Worm (Caenorhabditis elegans) whole organism, L1 larva: ENCODE results near the gene str-4.

Source experiments
- F16B12.6 ChIP-seq: fragments of 150-350 bp; optimal IDR thresholded peaks from 2 replicates; lab custom pipeline; 2014; ENCODE audit warnings: missing biosample characterization, missing genetic modification characterization
- alr-1 ChIP-seq: fragments of 200-800 bp; sonication (Bioruptor generic); optimal IDR thresholded peaks from 2 replicates; lab custom pipeline; 2018; ENCODE audit warnings: borderline replicate concordance, mild to moderate bottlenecking, missing genetic modification characterization, missing compliant biosample characterization
- blmp-1 ChIP-seq: fragments of 150-350 bp; optimal IDR thresholded peaks from 2 replicates; lab custom pipeline; 2014; ENCODE audit warnings: missing biosample characterization, missing genetic modification characterization
- ceh-8 ChIP-seq: fragments of 200-800 bp; sonication (Bioruptor generic); optimal IDR thresholded peaks from 2 replicates; lab custom pipeline; 2018; ENCODE audit warnings: mild to moderate bottlenecking, missing genetic modification characterization, moderate library complexity, missing compliant biosample characterization
- efl-1 ChIP-seq, 4 experiments: fragments of 150-350 bp; optimal IDR thresholded peaks in 3 of 4; peaks in 1 of 4; 1 replicate in 1 of 4; 2 replicates in 3 of 4; lab custom pipeline; 2014; ENCODE audit warnings: missing biosample characterization in 2 of 4, missing genetic modification characterization in 2 of 4, missing genetic modification reagents in 2 of 4
- efl-3 ChIP-seq: fragments of 200-800 bp; sonication (Bioruptor generic); optimal IDR thresholded peaks from 2 replicates; lab custom pipeline; 2018; ENCODE audit warnings: mild to moderate bottlenecking, missing genetic modification characterization, missing compliant biosample characterization
- egl-27 ChIP-seq, 2 experiments: fragments of 150-350 bp in 1 of 2; sonication (generic microtip); optimal IDR thresholded peaks; 3 replicates each; lab custom pipeline; 2017 to 2018; ENCODE audit warnings: missing biosample characterization in 2 of 2, missing genetic modification characterization in 2 of 2, missing genetic modification reagents in 2 of 2
- elt-2 ChIP-seq: sonication (generic microtip); optimal IDR thresholded peaks from 2 replicates; lab custom pipeline; 2016; ENCODE audit warnings: missing genetic modification characterization, mild to moderate bottlenecking, inconsistent platforms, missing compliant biosample characterization, missing genetic modification reagents
- elt-3 ChIP-seq, 6 experiments: fragments of 150-350 bp in 1 of 6; sonication (generic microtip); optimal IDR thresholded peaks; 2 replicates each; lab custom pipeline; 2017 to 2018; ENCODE audit warnings: missing biosample characterization in 6 of 6, missing genetic modification characterization in 6 of 6, inconsistent platforms in 1 of 6
- fkh-8 ChIP-seq: sonication (generic microtip); optimal IDR thresholded peaks from 2 replicates; lab custom pipeline; 2016; ENCODE audit warnings: mild to moderate bottlenecking, missing genetic modification characterization, missing compliant biosample characterization
- fos-1 ChIP-seq: fragments of 150-350 bp; optimal IDR thresholded peaks from 2 replicates; lab custom pipeline; 2014; ENCODE audit warnings: missing biosample characterization, missing genetic modification characterization
- grh-1 ChIP-seq: fragments of 200-800 bp; sonication (Bioruptor generic); IDR thresholded peaks from 2 replicates; pipeline ENCODE4 v1.3.6; 2022; ENCODE audit warnings: missing genetic modification reagents, missing genetic modification characterization, missing compliant biosample characterization
- hlh-17 ChIP-seq: fragments of 200-800 bp; sonication (Bioruptor generic); optimal IDR thresholded peaks from 2 replicates; lab custom pipeline; 2018; ENCODE audit warnings: missing genetic modification characterization, mild to moderate bottlenecking, missing compliant biosample characterization, moderate library complexity, borderline replicate concordance
- hlh-4 ChIP-seq: sonication (generic microtip); optimal IDR thresholded peaks from 2 replicates; lab custom pipeline; 2016; ENCODE audit warnings: mild to moderate bottlenecking, missing genetic modification characterization, missing compliant biosample characterization
- isw-1 ChIP-seq: fragments of 200-800 bp; sonication (Bioruptor generic); IDR thresholded peaks from 2 replicates; pipeline ENCODE4 v1.3.6; 2022; ENCODE audit warnings: missing genetic modification characterization, missing compliant biosample characterization
- lin-14 ChIP-seq: fragments of 200-800 bp; sonication (Bioruptor generic); optimal IDR thresholded peaks from 2 replicates; lab custom pipeline; 2018; ENCODE audit warnings: mild to moderate bottlenecking, missing genetic modification characterization, moderate library complexity, missing compliant biosample characterization
- lin-35 ChIP-seq, 2 experiments: fragments of 150-350 bp; optimal IDR thresholded peaks; 2 replicates each; lab custom pipeline; 2014; ENCODE audit warnings: missing biosample characterization in 2 of 2, missing genetic modification characterization in 2 of 2, missing genetic modification reagents in 2 of 2
- lin-39 ChIP-seq: fragments of 150-350 bp; optimal IDR thresholded peaks from 2 replicates; lab custom pipeline; 2014; ENCODE audit warnings: missing biosample characterization, missing genetic modification reagents, missing genetic modification characterization
- lsy-2 ChIP-seq, 2 experiments: fragments of 150-350 bp; optimal IDR thresholded peaks; 2 replicates each; lab custom pipeline; 2014; ENCODE audit warnings: missing biosample characterization in 2 of 2, missing genetic modification characterization in 2 of 2
- nhr-12 ChIP-seq: sonication (generic microtip); optimal IDR thresholded peaks from 2 replicates; lab custom pipeline; 2017; ENCODE audit warnings: missing biosample characterization, missing genetic modification characterization
- nhr-19 ChIP-seq: fragments of 200-800 bp; sonication (Bioruptor generic); conservative IDR thresholded peaks from 2 replicates; pipeline ENCODE4 v1.3.6; 2022; ENCODE audit warnings: missing genetic modification characterization, missing compliant biosample characterization
- nhr-20 ChIP-seq: sonication (generic microtip); optimal IDR thresholded peaks from 2 replicates; lab custom pipeline; 2016; ENCODE audit warnings: mild to moderate bottlenecking, missing genetic modification characterization, missing compliant biosample characterization
- nhr-237 ChIP-seq: fragments of 150-350 bp; optimal IDR thresholded peaks from 2 replicates; lab custom pipeline; 2014; ENCODE audit warnings: missing biosample characterization, missing genetic modification characterization
- nhr-28 ChIP-seq: fragments of 150-350 bp; optimal IDR thresholded peaks from 2 replicates; lab custom pipeline; 2014; ENCODE audit warnings: missing biosample characterization, missing genetic modification characterization
- nhr-47 ChIP-seq: sonication (generic microtip); optimal IDR thresholded peaks from 2 replicates; lab custom pipeline; 2016; ENCODE audit warnings: mild to moderate bottlenecking, missing genetic modification characterization, moderate library complexity, missing compliant biosample characterization
- nhr-71 ChIP-seq: sonication (generic microtip); optimal IDR thresholded peaks from 2 replicates; lab custom pipeline; 2016; ENCODE audit warnings: mild to moderate bottlenecking, missing genetic modification characterization, moderate library complexity, missing compliant biosample characterization
- nhr-76 ChIP-seq: sonication (generic microtip); optimal IDR thresholded peaks from 2 replicates; lab custom pipeline; 2017; ENCODE audit warnings: missing biosample characterization, missing genetic modification characterization
- nhr-77 ChIP-seq: fragments of 150-350 bp; optimal IDR thresholded peaks from 2 replicates; lab custom pipeline; 2014; ENCODE audit warnings: missing biosample characterization, missing genetic modification characterization
- nhr-85 ChIP-seq: sonication (generic microtip); peaks from one replicate; lab custom pipeline; 2016; ENCODE audit warnings: missing genetic modification characterization, inconsistent platforms, missing compliant biosample characterization
- pag-3 ChIP-seq: sonication (generic microtip); optimal IDR thresholded peaks from 2 replicates; lab custom pipeline; 2017; ENCODE audit warnings: missing genetic modification characterization, mild to moderate bottlenecking, missing compliant biosample characterization, antibody characterized with exemption, borderline replicate concordance; ENCODE audit not compliant: insufficient read depth
- skn-1 ChIP-seq: fragments of 150-350 bp; optimal IDR thresholded peaks from 2 replicates; lab custom pipeline; 2014; ENCODE audit warnings: missing biosample characterization, missing genetic modification characterization
- snu-23 ChIP-seq: sonication (generic microtip); optimal IDR thresholded peaks from 2 replicates; lab custom pipeline; 2016; ENCODE audit warnings: missing genetic modification characterization, missing compliant biosample characterization
- sox-4 ChIP-seq: sonication (generic microtip); optimal IDR thresholded peaks from 2 replicates; lab custom pipeline; 2016; ENCODE audit warnings: missing genetic modification characterization, missing compliant biosample characterization
- sup-37 ChIP-seq: fragments of 200-800 bp; sonication (Bioruptor generic); optimal IDR thresholded peaks from 2 replicates; lab custom pipeline; 2018; ENCODE audit warnings: mild to moderate bottlenecking, missing genetic modification characterization, missing compliant biosample characterization
- tbx-2 ChIP-seq: sonication (generic microtip); optimal IDR thresholded peaks from 2 replicates; lab custom pipeline; 2016; ENCODE audit warnings: missing genetic modification characterization, missing compliant biosample characterization
- tlp-1 ChIP-seq: fragments of 150-350 bp; optimal IDR thresholded peaks from 2 replicates; lab custom pipeline; 2014; ENCODE audit warnings: missing biosample characterization, missing genetic modification characterization
- unc-130 ChIP-seq: fragments of 150-350 bp; optimal IDR thresholded peaks from 2 replicates; lab custom pipeline; 2017; ENCODE audit warnings: missing biosample characterization, missing genetic modification characterization, inconsistent platforms
- unc-86 ChIP-seq: sonication (generic microtip); optimal IDR thresholded peaks from 2 replicates; lab custom pipeline; 2016; ENCODE audit warnings: missing genetic modification characterization, missing compliant biosample characterization
- zip-4 ChIP-seq: fragments of 200-800 bp; sonication (Bioruptor generic); optimal IDR thresholded peaks from 2 replicates; lab custom pipeline; 2018; ENCODE audit warnings: mild to moderate bottlenecking, missing genetic modification characterization, moderate library complexity, missing compliant biosample characterization

str-4 gene

DNA sequence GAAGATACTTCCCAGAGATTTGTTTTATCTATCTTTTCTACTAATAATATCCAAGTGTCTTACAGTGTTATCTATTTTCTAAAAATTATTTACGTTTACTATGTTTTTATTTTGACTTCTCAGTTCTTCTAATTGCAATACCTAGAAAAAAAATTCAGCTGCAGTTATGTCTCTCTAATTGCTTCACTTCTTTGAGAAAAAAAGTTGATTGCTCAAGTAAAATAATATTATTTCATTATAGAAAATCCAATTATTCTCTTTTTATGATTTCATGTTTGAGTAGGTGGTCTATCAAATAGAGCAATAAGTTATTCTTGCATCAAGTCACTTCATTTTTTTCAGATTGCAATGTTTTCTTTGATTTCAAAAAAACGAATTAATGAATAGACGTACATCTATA, 27.0 kb upstream of the str-4 start:
- TF ChIP-seq nhr-71 (tag; lab: Kevin White, UChicago) (peak; percentile 40), fkh-8 (tag; lab: Kevin White, UChicago) (peak; percentile 46), sup-37 (GFP tag; lab: Kevin White, UChicago) (no peak), lsy-2 (tag; optimal IDR thresholded peaks at IDR 0.05; lab: Kevin White, UChicago) (peak; percentile 1 to 9), isw-1 (GFP tag; lab: Robert Waterston, UW) (no peak), sox-4 (no peak), hlh-4 (peak; percentile 65), nhr-47 (tag; lab: Kevin White, UChicago) (peak; percentile 58), lin-39 (tag; lab: Kevin White, UChicago) (peak; percentile 2), nhr-237 (tag; lab: Kevin White, UChicago) (peak; percentile 13)

DNA sequence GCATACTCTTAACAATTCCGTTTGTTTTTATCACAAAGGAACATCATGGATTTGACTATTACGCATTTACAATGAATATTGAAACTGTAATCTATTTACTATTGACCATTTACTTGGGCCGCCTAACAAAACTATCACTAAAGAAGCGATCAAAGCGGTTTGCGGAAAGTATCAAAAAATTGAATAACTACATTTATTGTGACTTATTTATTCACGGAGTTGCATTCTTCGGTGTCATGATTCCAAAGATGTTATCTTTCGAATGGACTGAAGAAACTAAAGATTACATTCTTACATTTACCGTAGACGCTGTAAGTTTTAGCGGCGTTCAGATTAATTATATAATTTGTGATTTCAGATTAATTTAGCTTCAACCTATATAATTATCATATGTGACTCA, 24.7 kb upstream of the str-4 start:
- TF ChIP-seq tlp-1 (tag; lab: Kevin White, UChicago), result no peak
- TF ChIP-seq nhr-77 (tag; lab: Kevin White, UChicago), result no peak
- no peak for TF ChIP-seq hlh-17 (GFP tag; lab: Kevin White, UChicago)

DNA sequence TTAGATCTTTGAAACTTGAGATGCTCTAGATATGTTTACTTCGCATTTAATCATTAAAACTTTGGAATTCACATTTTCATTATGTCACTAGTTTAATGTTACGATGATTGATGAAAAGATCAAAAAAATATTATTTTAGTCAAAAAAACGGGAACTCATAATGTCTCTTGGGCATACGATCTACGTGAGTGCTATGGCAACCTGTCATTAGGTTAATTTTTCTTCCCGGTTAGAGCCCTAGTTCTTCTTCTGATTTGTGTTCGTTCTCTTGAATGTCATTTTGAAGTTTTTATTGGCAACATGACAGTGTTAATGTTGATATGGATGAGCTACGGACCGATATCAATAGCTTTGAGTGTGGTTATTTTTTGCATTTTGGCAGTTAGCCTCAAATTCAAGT, 23.9 kb upstream of the str-4 start, which contains the start of gene srg-46:
Gene srg-46 (plus strand): TSS at position 301 of the 400 bp plus-strand sequence.
- TF ChIP-seq ceh-8 (GFP tag; lab: Kevin White, UChicago) (peak; percentile 21), egl-27 (tag; optimal IDR thresholded peaks at IDR 0.05; lab: Kevin White, UChicago) (no peak), elt-2 (no peak)

DNA sequence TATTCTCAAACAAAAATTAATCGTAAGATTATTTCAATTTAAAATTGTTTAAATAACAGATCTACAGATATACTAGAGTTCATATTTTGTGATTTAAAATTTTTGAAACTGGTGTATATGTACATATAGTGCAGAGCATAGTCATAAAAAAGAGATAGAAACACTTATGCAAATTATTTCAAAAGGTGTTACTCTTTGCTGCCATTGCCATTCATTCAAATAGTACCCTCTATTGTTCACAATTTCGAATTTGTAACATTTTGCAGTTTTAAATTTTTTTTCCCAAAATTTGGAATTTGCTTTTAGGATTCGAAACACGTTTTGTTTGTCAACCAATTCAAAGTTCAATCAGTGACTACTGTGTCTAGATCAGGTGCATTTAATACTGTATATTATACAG, 20.7 kb upstream of the str-4 start, which contains the start of gene F32H5.4:
Gene F32H5.4 (plus strand): TSS at position 301 of the 400 bp plus-strand sequence.
- no peak for TF ChIP-seq efl-1 (optimal IDR thresholded peaks at IDR 0.05; lab: Kevin White, UChicago)
- TF ChIP-seq efl-1 (GFP tag; optimal IDR thresholded peaks at IDR 0.05 in 1 of 2; lab: Kevin White, UChicago), result peak in 1 of 2 experiments; percentile 90
- TF ChIP-seq nhr-85 (tag; lab: Kevin White, UChicago), result no peak
- TF ChIP-seq, all 84 proteins: peak for 1

DNA sequence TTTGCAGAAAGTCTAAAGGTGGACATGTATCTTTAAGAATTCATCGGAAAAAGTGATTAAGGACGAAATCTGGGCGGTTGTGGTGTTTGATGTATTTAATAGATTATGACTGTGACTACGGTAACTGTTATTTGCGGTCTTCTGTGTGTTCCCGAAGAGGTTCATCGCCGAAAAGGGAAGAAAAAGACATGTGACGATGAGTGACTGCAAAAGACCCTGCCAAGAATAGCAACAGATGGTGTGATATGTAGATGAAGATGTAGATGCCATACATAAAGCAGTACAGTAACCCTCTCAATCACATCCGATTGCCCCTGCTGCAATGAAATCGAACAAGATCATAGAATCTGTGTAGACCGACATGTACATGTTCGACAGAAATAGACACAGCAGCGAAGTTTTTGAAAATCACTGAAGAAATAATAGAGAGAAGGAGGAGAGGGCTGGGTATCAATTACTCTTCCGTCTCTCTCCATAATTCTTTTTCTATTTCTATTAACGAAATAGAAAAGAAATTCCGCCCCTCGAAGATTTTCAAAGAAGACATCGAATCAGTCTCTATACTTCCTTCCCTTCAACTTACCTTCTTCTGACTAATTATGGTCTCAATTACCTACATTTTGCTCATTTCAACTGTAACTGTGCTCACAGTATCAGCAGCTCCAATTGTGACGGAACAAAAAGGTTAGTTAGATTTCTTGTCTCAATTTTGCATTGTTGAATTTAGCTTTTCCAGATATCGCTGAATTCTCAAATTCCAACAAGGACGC, 19.5 kb upstream of the str-4 start, which contains the start of gene F32H5.3:
Gene F32H5.3 (plus strand): TSS at position 513 of the 770 bp plus-strand sequence.
- peak; percentile 75 for TF ChIP-seq nhr-20 (tag; lab: Kevin White, UChicago)
- no peak for TF ChIP-seq egl-27 (tag; optimal IDR thresholded peaks at IDR 0.05; lab: Kevin White, UChicago)
- TF ChIP-seq nhr-12 (tag; lab: Kevin White, UChicago), result no peak
- peak; percentile 22 for TF ChIP-seq tbx-2 (tag; lab: Kevin White, UChicago)
- TF ChIP-seq pag-3, result no peak
- TF ChIP-seq fos-1, result no peak
- TF ChIP-seq blmp-1 (tag; lab: Kevin White, UChicago), result peak; percentile 17
- peak in 1 of 6 experiments; percentile 53 for TF ChIP-seq elt-3 (tag; optimal IDR thresholded peaks at IDR 0.05; lab: Kevin White, UChicago)
- TF ChIP-seq skn-1, result no peak
- no peak for TF ChIP-seq efl-1 (optimal IDR thresholded peaks at IDR 0.05; lab: Kevin White, UChicago)
- TF ChIP-seq efl-1 (GFP tag; optimal IDR thresholded peaks at IDR 0.05 in 1 of 2; lab: Kevin White, UChicago), result no peak
- no peak for TF ChIP-seq efl-3 (GFP tag; lab: Kevin White, UChicago)
- TF ChIP-seq lin-14 (GFP tag; lab: Kevin White, UChicago), result peak; percentile 67
- no peak for TF ChIP-seq nhr-76
- TF ChIP-seq alr-1, result no peak
- no peak for TF ChIP-seq nhr-237 (tag; lab: Kevin White, UChicago)
- no peak for TF ChIP-seq unc-86
- TF ChIP-seq grh-1 (GFP tag; lab: Robert Waterston, UW), result peak; percentile 31; the same call in 1 of the 2 replicates
- peak; percentile 64 for TF ChIP-seq nhr-71 (tag; lab: Kevin White, UChicago)
- TF ChIP-seq elt-2, result no peak
- peak; percentile 42; the same call in 1 of the 2 replicates for TF ChIP-seq nhr-19 (GFP tag; lab: Robert Waterston, UW)
- TF ChIP-seq nhr-85 (tag; lab: Kevin White, UChicago), result peak; percentile 95
- no peak for TF ChIP-seq sup-37 (GFP tag; lab: Kevin White, UChicago)
- no peak for TF ChIP-seq isw-1 (GFP tag; lab: Robert Waterston, UW)
- peak; percentile 12 to 64 for TF ChIP-seq lsy-2 (tag; optimal IDR thresholded peaks at IDR 0.05; lab: Kevin White, UChicago)
- no peak for TF ChIP-seq unc-130
- no peak for TF ChIP-seq nhr-28 (tag; lab: Kevin White, UChicago)
- TF ChIP-seq zip-4, result no peak
- peak; percentile 54 for TF ChIP-seq snu-23 (GFP tag; lab: Kevin White, UChicago)
- TF ChIP-seq lin-35 (GFP tag; optimal IDR thresholded peaks at IDR 0.05; lab: Kevin White, UChicago), result peak in 1 of 2 experiments; percentile 36
- TF ChIP-seq F16B12.6, result no peak
- no peak for TF ChIP-seq ceh-8 (GFP tag; lab: Kevin White, UChicago)
